Fruit fly (Drosophila melanogaster) whole organism, embryonic: ENCODE data around the gene Atg18b.

Experiments used
- ATbp ChIP-seq: fragments of 200-800 bp; sonication (Bioruptor generic); optimal IDR thresholded peaks from 2 replicates; lab custom pipeline; 2017; ENCODE audit warnings: missing biosample characterization, mild to moderate bottlenecking, missing genetic modification characterization, missing genetic modification reagents
- Asciz ChIP-seq: fragments of 200-800 bp; sonication (Bioruptor generic); optimal IDR thresholded peaks from 2 replicates; lab custom pipeline; 2017; ENCODE audit warnings: missing biosample characterization, mild to moderate bottlenecking, missing genetic modification characterization, missing genetic modification reagents
- CG10209 ChIP-seq: fragments of 200-800 bp; sonication (Bioruptor generic); optimal IDR thresholded peaks from 3 replicates; lab custom pipeline; 2017; ENCODE audit warnings: missing biosample characterization, mild to moderate bottlenecking, missing genetic modification characterization, missing genetic modification reagents
- CG11093 ChIP-seq: fragments of 200-800 bp; sonication (Bioruptor generic); IDR thresholded peaks from 3 replicates; pipeline ENCODE4 v1.3.6; 2022; ENCODE audit warnings: missing biosample characterization, missing genetic modification characterization
- CG11398 ChIP-seq: fragments of 200-800 bp; sonication (Bioruptor generic); optimal IDR thresholded peaks from 2 replicates; lab custom pipeline; 2016; ENCODE audit warnings: missing biosample characterization, missing genetic modification characterization
- CG13123 ChIP-seq: fragments of 200-800 bp; sonication (Bioruptor generic); optimal IDR thresholded peaks from 2 replicates; lab custom pipeline; 2016; ENCODE audit warnings: missing biosample characterization, missing genetic modification characterization
- CG14710 ChIP-seq: fragments of 200-800 bp; sonication (Bioruptor generic); optimal IDR thresholded peaks from 3 replicates; lab custom pipeline; 2019; ENCODE audit warnings: missing biosample characterization, mild to moderate bottlenecking, missing genetic modification characterization, moderate library complexity
- CG15601 ChIP-seq: fragments of 200-800 bp; sonication (Bioruptor generic); optimal IDR thresholded peaks from 3 replicates; lab custom pipeline; 2019; ENCODE audit warnings: missing biosample characterization, mild to moderate bottlenecking, missing genetic modification characterization, moderate library complexity
- CG18476 ChIP-seq: fragments of 200-800 bp; sonication (Bioruptor generic); optimal IDR thresholded peaks from 2 replicates; lab custom pipeline; 2016; ENCODE audit warnings: missing biosample characterization, mild to moderate bottlenecking, missing genetic modification characterization
- CG18599 ChIP-seq: fragments of 200-800 bp; sonication (Bioruptor generic); optimal IDR thresholded peaks from 3 replicates; lab custom pipeline; 2017; ENCODE audit warnings: missing biosample characterization, missing genetic modification characterization, mild to moderate bottlenecking, moderate library complexity, missing genetic modification reagents
- CG2116 ChIP-seq: fragments of 200-800 bp; sonication (Bioruptor generic); optimal IDR thresholded peaks from 3 replicates; lab custom pipeline; 2018; ENCODE audit warnings: missing biosample characterization, mild to moderate bottlenecking, missing genetic modification characterization
- CG4424 ChIP-seq: fragments of 200-800 bp; sonication (Bioruptor generic); optimal IDR thresholded peaks from 3 replicates; lab custom pipeline; 2016; ENCODE audit warnings: missing biosample characterization, missing genetic modification characterization
- CG4854 ChIP-seq: fragments of 200-800 bp; sonication (Bioruptor generic); optimal IDR thresholded peaks from 2 replicates; lab custom pipeline; 2016; ENCODE audit warnings: missing biosample characterization, missing genetic modification characterization, inconsistent platforms
- CG6654 ChIP-seq: fragments of 200-800 bp; sonication (Bioruptor generic); optimal IDR thresholded peaks from 2 replicates; lab custom pipeline; 2017; ENCODE audit warnings: missing biosample characterization, mild to moderate bottlenecking, missing genetic modification characterization
- CG6765 ChIP-seq: fragments of 200-800 bp; sonication (Bioruptor generic); optimal IDR thresholded peaks from 3 replicates; lab custom pipeline; 2017; ENCODE audit warnings: missing biosample characterization, mild to moderate bottlenecking, missing genetic modification characterization
- CTCF ChIP-seq: fragments of 200-800 bp; sonication (Bioruptor generic); optimal IDR thresholded peaks from 2 replicates; lab custom pipeline; 2017; ENCODE audit warnings: missing biosample characterization, mild to moderate bottlenecking, missing genetic modification characterization, moderate library complexity
- Deaf1 ChIP-seq: fragments of 200-800 bp; optimal IDR thresholded peaks from 3 replicates; lab custom pipeline; 2019; ENCODE audit warnings: missing biosample characterization, mild to moderate bottlenecking, missing genetic modification characterization, moderate library complexity
- Dref ChIP-seq: fragments of 200-800 bp; sonication (Bioruptor generic); IDR thresholded peaks from 2 replicates; pipeline ENCODE4 v1.3.6; 2022; ENCODE audit warnings: missing biosample characterization, missing genetic modification characterization
- Drgx ChIP-seq: fragments of 200-800 bp; sonication (Bioruptor generic); IDR thresholded peaks from 2 replicates; pipeline ENCODE4 v1.3.6; 2022; ENCODE audit warnings: missing biosample characterization, missing genetic modification characterization
- ERR ChIP-seq: fragments of 200-800 bp; sonication (Bioruptor generic); optimal IDR thresholded peaks from 2 replicates; lab custom pipeline; 2016; ENCODE audit warnings: missing biosample characterization, missing genetic modification characterization
- Eip74EF ChIP-seq, 2 experiments: fragments of 200-800 bp in 1 of 2; fragments of >200 bp in 1 of 2; sonication (Bioruptor generic) in 1 of 2; optimal IDR thresholded peaks; 2 replicates each; lab custom pipeline; 2017 to 2019; ENCODE audit warnings: missing biosample characterization in 2 of 2, missing genetic modification characterization in 2 of 2, mild to moderate bottlenecking in 1 of 2, moderate library complexity in 1 of 2
- Ets97D ChIP-seq: fragments of 200-800 bp; sonication (Bioruptor generic); optimal IDR thresholded peaks from 3 replicates; lab custom pipeline; 2016; ENCODE audit warnings: missing biosample characterization, missing genetic modification characterization
- HLH54F ChIP-seq: fragments of 200-800 bp; sonication (Bioruptor generic); optimal IDR thresholded peaks from 3 replicates; lab custom pipeline; 2016; ENCODE audit warnings: missing biosample characterization, missing genetic modification characterization
- Hmr ChIP-seq: fragments of 200-800 bp; sonication (Bioruptor generic); optimal IDR thresholded peaks from 3 replicates; lab custom pipeline; 2017; ENCODE audit warnings: mild to moderate bottlenecking, missing biosample characterization, missing genetic modification reagents, missing genetic modification characterization
- Kr ChIP-seq: fragments of 200-800 bp; sonication (Bioruptor generic); optimal IDR thresholded peaks from 2 replicates; lab custom pipeline; 2017; ENCODE audit warnings: missing biosample characterization, mild to moderate bottlenecking, missing genetic modification characterization
- Ptx1 ChIP-seq: fragments of 200-800 bp; sonication (Bioruptor generic); IDR thresholded peaks from 2 replicates; pipeline ENCODE4 v1.3.6; 2022; ENCODE audit warnings: missing biosample characterization, missing genetic modification characterization
- Spps ChIP-seq: fragments of 200-800 bp; sonication (Bioruptor generic); optimal IDR thresholded peaks from 2 replicates; lab custom pipeline; 2018; ENCODE audit warnings: missing biosample characterization, mild to moderate bottlenecking, missing genetic modification characterization
- Stat92E ChIP-seq, 3 experiments: fragments of >200 bp in 2 of 3; fragments of 200-800 bp in 1 of 3; sonication (Bioruptor generic) in 1 of 3; optimal IDR thresholded peaks; 2 replicates each; lab custom pipeline; 2017 to 2019; ENCODE audit warnings: missing biosample characterization in 3 of 3, missing genetic modification characterization in 3 of 3, mild to moderate bottlenecking in 1 of 3, moderate library complexity in 1 of 3
- ato ChIP-seq: fragments of 200-800 bp; sonication (Bioruptor generic); IDR thresholded peaks from 2 replicates; pipeline ENCODE4 v1.3.6; 2022; ENCODE audit warnings: missing biosample characterization, missing genetic modification characterization; ENCODE audit not compliant: partially characterized antibody
- bcd ChIP-seq: fragments of 200-800 bp; sonication (Bioruptor generic); optimal IDR thresholded peaks from 2 replicates; lab custom pipeline; 2017; ENCODE audit warnings: missing biosample characterization, mild to moderate bottlenecking, missing genetic modification characterization
- bigmax ChIP-seq: fragments of 200-800 bp; sonication (Bioruptor generic); optimal IDR thresholded peaks from 2 replicates; lab custom pipeline; 2018; ENCODE audit warnings: missing biosample characterization, mild to moderate bottlenecking, missing genetic modification characterization
- bowl ChIP-seq: fragments of 200-800 bp; sonication (Bioruptor generic); IDR thresholded peaks from 2 replicates; pipeline ENCODE4 v1.3.6; 2022; ENCODE audit warnings: missing biosample characterization, missing genetic modification characterization
- dpn ChIP-seq, 2 experiments: fragments of 200-800 bp; sonication (Bioruptor generic); optimal IDR thresholded peaks; 3 replicates each; lab custom pipeline; 2016; ENCODE audit warnings: missing biosample characterization in 2 of 2, missing genetic modification characterization in 2 of 2
- eyg ChIP-seq: fragments of 200-800 bp; sonication (Bioruptor generic); optimal IDR thresholded peaks from 3 replicates; lab custom pipeline; 2016; ENCODE audit warnings: missing biosample characterization, missing genetic modification characterization
- fu2 ChIP-seq: fragments of 200-800 bp; sonication (Bioruptor generic); optimal IDR thresholded peaks from 2 replicates; lab custom pipeline; 2016; ENCODE audit warnings: missing biosample characterization, missing genetic modification characterization
- gsb-n ChIP-seq: fragments of 200-800 bp; sonication (Bioruptor generic); optimal IDR thresholded peaks from 3 replicates; lab custom pipeline; 2018; ENCODE audit warnings: missing biosample characterization, mild to moderate bottlenecking, missing genetic modification characterization
- hb ChIP-seq: fragments of 200-800 bp; sonication (Bioruptor generic); IDR thresholded peaks from 3 replicates; pipeline ENCODE4 v1.3.6; 2022; ENCODE audit warnings: missing biosample characterization, missing genetic modification characterization; ENCODE audit not compliant: partially characterized antibody
- lab ChIP-seq: fragments of 200-800 bp; sonication (Bioruptor generic); optimal IDR thresholded peaks from 3 replicates; lab custom pipeline; 2017; ENCODE audit warnings: missing biosample characterization, missing genetic modification characterization, mild to moderate bottlenecking, moderate library complexity, missing genetic modification reagents
- mirr ChIP-seq: fragments of 200-800 bp; sonication (Bioruptor generic); optimal IDR thresholded peaks from 3 replicates; lab custom pipeline; 2018; ENCODE audit warnings: missing biosample characterization, mild to moderate bottlenecking, missing genetic modification characterization
- nom ChIP-seq: fragments of 200-800 bp; sonication (Bioruptor generic); optimal IDR thresholded peaks from 2 replicates; lab custom pipeline; 2017; ENCODE audit warnings: missing biosample characterization, missing genetic modification characterization, mild to moderate bottlenecking, moderate library complexity, missing genetic modification reagents
- run ChIP-seq: fragments of 200-800 bp; sonication (Bioruptor generic); optimal IDR thresholded peaks from 3 replicates; lab custom pipeline; 2018; ENCODE audit warnings: missing biosample characterization, mild to moderate bottlenecking, missing genetic modification characterization
- sc ChIP-seq, 3 experiments: fragments of >200 bp in 2 of 3; fragments of 200-800 bp in 1 of 3; sonication (Bioruptor generic) in 1 of 3; optimal IDR thresholded peaks; 2 replicates in 2 of 3; 3 replicates in 1 of 3; lab custom pipeline; 2017; ENCODE audit warnings: mild to moderate bottlenecking in 1 of 3, missing biosample characterization in 1 of 3, missing genetic modification characterization in 1 of 3, missing genetic modification reagents in 1 of 3
- sens-2 ChIP-seq: fragments of 200-800 bp; sonication (Bioruptor generic); IDR thresholded peaks from 2 replicates; pipeline ENCODE4 v1.3.6; 2022; ENCODE audit warnings: missing biosample characterization, missing genetic modification characterization
- seq ChIP-seq: fragments of 200-800 bp; sonication (Bioruptor generic); IDR thresholded peaks from 2 replicates; pipeline ENCODE4 v1.3.6; 2022; ENCODE audit warnings: missing biosample characterization, missing genetic modification characterization
- sob ChIP-seq: fragments of 200-800 bp; sonication (Bioruptor generic); IDR thresholded peaks from 2 replicates; pipeline ENCODE4 v1.3.6; 2022; ENCODE audit warnings: missing biosample characterization, missing genetic modification characterization
- stwl ChIP-seq: fragments of 200-800 bp; sonication (Bioruptor generic); optimal IDR thresholded peaks from 3 replicates; lab custom pipeline; 2018; ENCODE audit warnings: missing biosample characterization, mild to moderate bottlenecking, missing genetic modification characterization, moderate library complexity
- tap ChIP-seq: fragments of 200-800 bp; optimal IDR thresholded peaks from 3 replicates; lab custom pipeline; 2019; ENCODE audit warnings: missing biosample characterization, mild to moderate bottlenecking, missing genetic modification characterization, moderate library complexity
- tin ChIP-seq: fragments of 200-800 bp; sonication (Bioruptor generic); optimal IDR thresholded peaks from 3 replicates; lab custom pipeline; 2016; ENCODE audit warnings: missing biosample characterization, missing genetic modification characterization
- tup ChIP-seq: fragments of 200-800 bp; sonication (Bioruptor generic); optimal IDR thresholded peaks from 2 replicates; lab custom pipeline; 2016; ENCODE audit warnings: missing biosample characterization, mild to moderate bottlenecking, missing genetic modification characterization, moderate library complexity
- wor ChIP-seq: fragments of 200-800 bp; sonication (Bioruptor generic); IDR thresholded peaks from 2 replicates; pipeline ENCODE4 v1.3.6; 2022; ENCODE audit warnings: missing biosample characterization, missing genetic modification characterization

Gene Atg18b

dm6 chr2L:21214961-21215362 lies 5.4 kb downstream of the Atg18b start (continued):
- TF ChIP-seq CG4854 (GFP tag; lab: Kevin White, UChicago) (peak; percentile 48), Hmr (GFP tag; lab: Kevin White, UChicago) (peak; percentile 20), ATbp (GFP tag; lab: Kevin White, UChicago) (peak; percentile 13), sc (optimal IDR thresholded peaks at IDR 0.05; lab: Kevin White, UChicago) (no peak), sc (GFP tag; optimal IDR thresholded peaks at IDR 0.05; lab: Kevin White, UChicago) (no peak), bowl (GFP tag; lab: Robert Waterston, UW) (peak; percentile 15; the same call in 1 of the 2 replicates), tup (no peak), CG6654 (GFP tag; lab: Kevin White, UChicago) (no peak), Kr (GFP tag; lab: Kevin White, UChicago) (no peak), HLH54F (peak; percentile 60), CG11398 (peak; percentile 23), bcd (GFP tag; lab: Kevin White, UChicago) (peak; percentile 36), hb (GFP tag; lab: Robert Waterston, UW) (no peak), CG18476 (GFP tag; lab: Kevin White, UChicago) (no peak), Stat92E (GFP tag; optimal IDR thresholded peaks at IDR 0.05; lab: Kevin White, UChicago) (peak in 1 of 3 experiments; percentile 57), bigmax (GFP tag; lab: Kevin White, UChicago) (peak; percentile 63), eyg (no peak), fu2 (no peak), dpn (GFP tag; optimal IDR thresholded peaks at IDR 0.05; lab: Kevin White, UChicago) (peak in 1 of 2 experiments; percentile 63), CG4424 (GFP tag; lab: Kevin White, UChicago) (peak; percentile 2), ato (0 out of 2 replicates have a peak, but pooled peaks have one; percentile 52), CG2116 (GFP tag; lab: Kevin White, UChicago) (no peak), tin (peak; percentile 39), mirr (no peak), seq (GFP tag; lab: Robert Waterston, UW) (no peak), Deaf1 (tag; lab: Kevin White, UChicago) (peak; percentile 27), nom (GFP tag; lab: Kevin White, UChicago) (no peak), Ptx1 (GFP tag; lab: Robert Waterston, UW) (0 out of 2 replicates have a peak, but pooled peaks have one; percentile 27), lab (GFP tag; lab: Kevin White, UChicago) (peak; percentile 63), CG6765 (GFP tag; lab: Kevin White, UChicago) (no peak), Drgx (no peak), gsb-n (peak; percentile 12), stwl (tag; lab: Kevin White, UChicago) (no peak), CG11093 (GFP tag; lab: Robert Waterston, UW) (no peak), run (no peak), Asciz (GFP tag; lab: Kevin White, UChicago) (no peak), sens-2 (GFP tag; lab: Robert Waterston, UW) (no peak), CG18599 (peak; percentile 47), CG10209 (GFP tag; lab: Kevin White, UChicago) (peak; percentile 53), CG13123 (GFP tag; lab: Kevin White, UChicago) (no peak), ERR (GFP tag; lab: Kevin White, UChicago) (peak; percentile 24), Ets97D (GFP tag; lab: Kevin White, UChicago) (peak; percentile 13), CG14710 (tag; lab: Kevin White, UChicago) (peak; percentile 21), Eip74EF (GFP tag; optimal IDR thresholded peaks at IDR 0.05; lab: Kevin White, UChicago) (no peak), CG15601 (peak; percentile 19), sob (GFP tag; lab: Robert Waterston, UW) (peak; percentile 61), tap (no peak), Dref (GFP tag; lab: Robert Waterston, UW) (no peak), wor (no peak), CTCF (no peak), Spps (tag; lab: Kevin White, UChicago) (no peak)
